Worm (Caenorhabditis elegans): ENCODE results near the gene F40G9.7.
"Not testable (repeated sequence)": the region's sequence is repeated elsewhere in the genome, so short reads cannot be mapped to it uniquely, and the experiment has no call there.

F40G9.7 gene

ce11 chrIII:165390-165789 lies at the start of gene F40G9.7:
Gene F40G9.7, plus strand, starts transcription at chrIII:165690.
- no peak for TF ChIP-seq che-1 (tag; optimal IDR thresholded peaks at IDR 0.05)
- TF ChIP-seq fax-1 (tag; optimal IDR thresholded peaks at IDR 0.05), result no peak
- no peak for TF ChIP-seq ahr-1 (tag; optimal IDR thresholded peaks at IDR 0.05)
- no peak for TF ChIP-seq ceh-19 (GFP tag; optimal IDR thresholded peaks at IDR 0.05)
- TF ChIP-seq npax-4 (tag; optimal IDR thresholded peaks at IDR 0.05), result no peak
- no peak for TF ChIP-seq pha-4 (tag; optimal IDR thresholded peaks at IDR 0.05)

ce11 chrIII:117210-117609 lies 48.3 kb upstream of the F40G9.7 start, which contains the start of gene C29F9.5:
Gene C29F9.5, plus strand, starts transcription at chrIII:117510.
- TF ChIP-seq pat-9 (tag; optimal IDR thresholded peaks at IDR 0.05) (no peak), fkh-10 (GFP tag; optimal IDR thresholded peaks at IDR 0.05) (no peak), K02D7.2 (tag; optimal IDR thresholded peaks at IDR 0.05) (no peak), pag-3 (tag; optimal IDR thresholded peaks at IDR 0.05; ENCODE audit: borderline replicate concordance) (no peak), hlh-8 (tag; optimal IDR thresholded peaks at IDR 0.05) (no peak), elt-2 (tag; optimal IDR thresholded peaks at IDR 0.05) (no peak), K09A11.1 (tag; optimal IDR thresholded peaks at IDR 0.05; ENCODE audit: insufficient read depth) (no peak), ahr-1 (tag; optimal IDR thresholded peaks at IDR 0.05) (no peak), ceh-14 (tag; optimal IDR thresholded peaks at IDR 0.05) (no peak), F13H6.1 (tag; optimal IDR thresholded peaks at IDR 0.05) (no peak)

ce11 chrIII:117857-118256 lies 47.6 kb upstream of the F40G9.7 start:
- TF ChIP-seq pha-4 (tag; optimal IDR thresholded peaks at IDR 0.05), result no peak

- TF ChIP-seq unc-55 (GFP tag; optimal IDR thresholded peaks at IDR 0.05) (no peak), T23F11.4 (GFP tag; optimal IDR thresholded peaks at IDR 0.05) (no peak), unc-86 (tag; optimal IDR thresholded peaks at IDR 0.05) (no peak), unc-3 (GFP tag; conservative IDR thresholded peaks at IDR 0.05) (no peak), unc-3 (tag; optimal IDR thresholded peaks at IDR 0.05) (no peak), nhr-11 (tag; optimal IDR thresholded peaks at IDR 0.05) (no peak), nhr-232 (tag; optimal IDR thresholded peaks at IDR 0.05) (no peak), ceh-19 (GFP tag; optimal IDR thresholded peaks at IDR 0.05) (no peak), pat-9 (tag; optimal IDR thresholded peaks at IDR 0.05) (no peak), ceh-14 (tag; optimal IDR thresholded peaks at IDR 0.05) (no peak), dmd-4 (tag; optimal IDR thresholded peaks at IDR 0.05; ENCODE audit: borderline replicate concordance) (no peak), ceh-9 (tag; optimal IDR thresholded peaks at IDR 0.05) (no peak), nfya-1 (tag; optimal IDR thresholded peaks at IDR 0.05) (no peak), ref-2 (tag; optimal IDR thresholded peaks at IDR 0.05) (no peak), ama-1 (optimal IDR thresholded peaks at IDR 0.05) (no peak), dve-1 (tag; optimal IDR thresholded peaks at IDR 0.05) (no peak), gmeb-2 (tag; optimal IDR thresholded peaks at IDR 0.05) (no peak), lim-6 (tag; optimal IDR thresholded peaks at IDR 0.05) (no peak), tbx-2 (tag; optimal IDR thresholded peaks at IDR 0.05) (no peak), K09A11.1 (tag; optimal IDR thresholded peaks at IDR 0.05; ENCODE audit: insufficient read depth) (no peak)
Observed at ce11 chrIII:120199-120598, 45.3 kb upstream of the F40G9.7 start, which contains the start of gene pals-24. Gene pals-24, plus strand, starts transcription at chrIII:120435.

ce11 chrIII:121983-122449 lies 43.5 kb upstream of the F40G9.7 start, which contains the start of gene C29F9.12:
Gene C29F9.12, minus strand, starts transcription at chrIII:122033.
- not testable (repeated sequence) for TF ChIP-seq pax-1 (tag; optimal IDR thresholded peaks at IDR 0.05); ama-1 (optimal IDR thresholded peaks at IDR 0.05); hlh-15 (tag; optimal IDR thresholded peaks at IDR 0.05)

- TF ChIP-seq ceh-2 (tag; optimal IDR thresholded peaks at IDR 0.05) (no peak), tbx-2 (tag; optimal IDR thresholded peaks at IDR 0.05) (no peak), ceh-31 (tag; optimal IDR thresholded peaks at IDR 0.05) (no peak), unc-3 (GFP tag; conservative IDR thresholded peaks at IDR 0.05) (no peak), unc-3 (tag; optimal IDR thresholded peaks at IDR 0.05) (no peak), hlh-6 (tag; optimal IDR thresholded peaks at IDR 0.05) (no peak), odd-2 (tag; optimal IDR thresholded peaks at IDR 0.05) (no peak), rnt-1 (tag; optimal IDR thresholded peaks at IDR 0.05) (no peak)
Observed at ce11 chrIII:124478-124877, 41.0 kb upstream of the F40G9.7 start, which contains the start of gene pals-23. Gene pals-23, plus strand, starts transcription at chrIII:124778.
